Fruit fly (Drosophila melanogaster): ENCODE data around the gene Rel.
A peak's percentile ranks its signal among the peaks of the same experiment; 100 is the strongest.

Rel gene

DNA sequence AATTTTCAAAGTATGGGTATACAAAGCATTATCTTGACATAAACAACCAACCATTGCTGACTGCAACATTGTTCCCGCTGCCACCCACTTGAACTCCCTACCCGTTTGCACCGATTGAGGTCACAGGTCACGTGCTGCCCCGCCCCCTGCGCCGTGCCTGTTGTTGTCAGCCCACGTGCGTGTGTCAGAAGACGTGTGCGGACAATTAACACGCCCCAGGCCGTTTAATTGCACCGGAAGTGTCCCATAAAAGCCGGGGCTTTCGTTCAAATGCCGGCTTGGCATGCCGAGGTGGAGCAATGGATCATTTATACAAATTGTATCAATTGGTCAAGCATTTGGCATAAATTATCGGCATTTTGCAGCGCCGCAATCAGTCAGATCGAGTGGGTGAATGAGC, 20.7 kb downstream of the Rel start:
- TF ChIP-seq Doc2 (GFP tag; IDR thresholded peaks at IDR 0.05) (no peak), MTF-1 (GFP tag; optimal IDR thresholded peaks at IDR 0.05; ENCODE audit: borderline replicate concordance) (no peak), CG12391 (tag; optimal IDR thresholded peaks at IDR 0.05) (no peak), exex (tag; optimal IDR thresholded peaks at IDR 0.05) (no peak), bbx (GFP tag; IDR thresholded peaks at IDR 0.05; ENCODE audit: partially characterized antibody) (no peak), cwo (GFP tag; optimal IDR thresholded peaks at IDR 0.05) (peak; percentile 88), vvl (GFP tag; IDR thresholded peaks at IDR 0.05) (peak; percentile 62; the same call in 1 of the 2 replicates), abd-A (tag; optimal IDR thresholded peaks at IDR 0.05) (peak; percentile 73), Hey (tag; optimal IDR thresholded peaks at IDR 0.05) (peak; percentile 98), en (GFP tag; optimal IDR thresholded peaks at IDR 0.05) (no peak), HLHmδ (GFP tag; optimal IDR thresholded peaks at IDR 0.05) (peak; percentile 80), CG3726 (GFP tag; IDR thresholded peaks at IDR 0.05) (no peak), prd (optimal IDR thresholded peaks at IDR 0.05) (no peak), prd (GFP tag; IDR thresholded peaks at IDR 0.05) (peak; percentile 10; the same call in 1 of the 3 replicates), CG42726 (GFP tag; IDR thresholded peaks at IDR 0.05; ENCODE audit: partially characterized antibody) (no peak), hb (GFP tag; IDR thresholded peaks at IDR 0.05; ENCODE audit: partially characterized antibody) (no peak), dpn (GFP tag; optimal IDR thresholded peaks at IDR 0.05) (no peak), CG6175 (GFP tag; IDR thresholded peaks at IDR 0.05) (no peak), CG15011 (GFP tag; optimal IDR thresholded peaks at IDR 0.05) (no peak), usp (GFP tag; optimal IDR thresholded peaks at IDR 0.05) (no peak), Eip74EF (GFP tag; optimal IDR thresholded peaks at IDR 0.05) (peak in 1 of 2 experiments; percentile 75), chinmo (GFP tag; IDR thresholded peaks at IDR 0.05; ENCODE audit: partially characterized antibody) (0 out of 4 replicates have a peak, but pooled peaks have one; percentile 29), CG17361 (GFP tag; IDR thresholded peaks at IDR 0.05) (no peak), sim (GFP tag; IDR thresholded peaks at IDR 0.05) (no peak), Nf-YA (GFP tag; IDR thresholded peaks at IDR 0.05) (peak; percentile 7; the same call in 1 of the 2 replicates), pros (GFP tag; optimal IDR thresholded peaks at IDR 0.05) (peak; percentile 62), lov (optimal IDR thresholded peaks at IDR 0.05) (no peak), lov (GFP tag; IDR thresholded peaks at IDR 0.05) (no peak), dimm (GFP tag; IDR thresholded peaks at IDR 0.05) (no peak), ara (GFP tag; IDR thresholded peaks at IDR 0.05) (0 out of 2 replicates have a peak, but pooled peaks have one; percentile 5), aop (GFP tag; IDR thresholded peaks at IDR 0.05) (peak; percentile 58; the same call in 1 of the 2 replicates), Opbp (GFP tag; IDR thresholded peaks at IDR 0.05; ENCODE audit: partially characterized antibody) (no peak; the same call in 2 of the 3 replicates), Taf1 (GFP tag; IDR thresholded peaks at IDR 0.05) (no peak), ash1 (GFP tag; optimal IDR thresholded peaks at IDR 0.05) (peak; percentile 18), nerfin-1 (tag; optimal IDR thresholded peaks at IDR 0.05) (peak; percentile 0), CG4360 (GFP tag; IDR thresholded peaks at IDR 0.05) (peak; percentile 36; the same call in 1 of the 2 replicates), Adf1 (GFP tag; IDR thresholded peaks at IDR 0.05) (no peak), Lhr (GFP tag; optimal IDR thresholded peaks at IDR 0.05) (no peak), kni (GFP tag; optimal IDR thresholded peaks at IDR 0.05) (peak; percentile 78), sd (tag; optimal IDR thresholded peaks at IDR 0.05) (peak; percentile 32), crol (GFP tag; IDR thresholded peaks at IDR 0.05) (peak; percentile 33; the same call in 1 of the 2 replicates), da (GFP tag; optimal IDR thresholded peaks at IDR 0.05) (no peak), Hr78 (GFP tag; optimal IDR thresholded peaks at IDR 0.05) (peak in 1 of 2 experiments; percentile 98)
